Fruit fly (Drosophila melanogaster) whole organism, pupa: ENCODE results near the gene CAH4.

Experiments used
- CG10348 ChIP-seq: fragments of 200-800 bp; sonication (Bioruptor generic); IDR thresholded peaks from 2 replicates; pipeline ENCODE4 v1.3.6; 2022; ENCODE audit warnings: missing biosample characterization, missing genetic modification characterization
- CG12605 ChIP-seq: fragments of 200-800 bp; sonication (Bioruptor generic); IDR thresholded peaks from 2 replicates; pipeline ENCODE4 v1.3.6; 2022; ENCODE audit warnings: missing biosample characterization, missing genetic modification characterization
- CG13204 ChIP-seq: fragments of 200-800 bp; sonication (Bioruptor generic); optimal IDR thresholded peaks from 2 replicates; lab custom pipeline; 2018; ENCODE audit warnings: missing biosample characterization, mild to moderate bottlenecking, missing genetic modification characterization, moderate library complexity
- CG14655 ChIP-seq: fragments of 200-800 bp; sonication (Bioruptor generic); optimal IDR thresholded peaks from 3 replicates; lab custom pipeline; 2017; ENCODE audit warnings: mild to moderate bottlenecking, missing biosample characterization, missing genetic modification reagents, missing genetic modification characterization
- CG15710 ChIP-seq: fragments of 200-800 bp; sonication (Bioruptor generic); optimal IDR thresholded peaks from 2 replicates; lab custom pipeline; 2018; ENCODE audit warnings: missing biosample characterization, mild to moderate bottlenecking, missing genetic modification characterization, moderate library complexity
- CG17806 ChIP-seq: fragments of 200-800 bp; sonication (Bioruptor generic); optimal IDR thresholded peaks from 2 replicates; lab custom pipeline; 2018; ENCODE audit warnings: missing biosample characterization, mild to moderate bottlenecking, missing genetic modification characterization, moderate library complexity
- CG32121 ChIP-seq: fragments of 200-800 bp; sonication (Bioruptor generic); IDR thresholded peaks from 2 replicates; pipeline ENCODE4 v1.3.6; 2022; ENCODE audit warnings: missing biosample characterization, missing genetic modification characterization
- CG34367 ChIP-seq: fragments of 200-800 bp; sonication (Bioruptor generic); optimal IDR thresholded peaks from 2 replicates; lab custom pipeline; 2018; ENCODE audit warnings: missing biosample characterization, mild to moderate bottlenecking, missing genetic modification characterization
- CG4496 ChIP-seq: fragments of 200-800 bp; sonication (Bioruptor generic); IDR thresholded peaks from 3 replicates; pipeline ENCODE4 v1.3.6; 2022; ENCODE audit warnings: missing biosample characterization, missing genetic modification characterization
- CG8159 ChIP-seq: fragments of 200-800 bp; sonication (Bioruptor generic); optimal IDR thresholded peaks from 3 replicates; lab custom pipeline; 2018; ENCODE audit warnings: missing biosample characterization, mild to moderate bottlenecking, missing genetic modification characterization, moderate library complexity
- CG8301 ChIP-seq: fragments of 200-800 bp; sonication (Bioruptor generic); optimal IDR thresholded peaks from 2 replicates; lab custom pipeline; 2018; ENCODE audit warnings: missing biosample characterization, mild to moderate bottlenecking, missing genetic modification characterization
- CG9948 ChIP-seq: fragments of 200-800 bp; sonication (Bioruptor generic); optimal IDR thresholded peaks from 2 replicates; lab custom pipeline; 2018; ENCODE audit warnings: missing biosample characterization, mild to moderate bottlenecking, missing genetic modification characterization, moderate library complexity
- D1 ChIP-seq: fragments of 200-800 bp; sonication (Bioruptor generic); optimal IDR thresholded peaks from 2 replicates; lab custom pipeline; 2018; ENCODE audit warnings: missing biosample characterization, mild to moderate bottlenecking, missing genetic modification characterization, moderate library complexity
- EcR ChIP-seq: fragments of 200-800 bp; sonication (Bioruptor generic); optimal IDR thresholded peaks from 3 replicates; lab custom pipeline; 2019; ENCODE audit warnings: missing biosample characterization, missing genetic modification characterization, mild to moderate bottlenecking, moderate library complexity, missing genetic modification reagents
- Ets98B ChIP-seq: fragments of 200-800 bp; sonication (Bioruptor generic); IDR thresholded peaks from 2 replicates; pipeline ENCODE4 v1.3.6; 2022; ENCODE audit warnings: missing biosample characterization, missing genetic modification characterization
- Pif1A ChIP-seq: fragments of 200-800 bp; sonication (Bioruptor generic); optimal IDR thresholded peaks from 3 replicates; lab custom pipeline; 2016; ENCODE audit warnings: missing biosample characterization, missing genetic modification characterization
- Pif1B ChIP-seq: fragments of 200-800 bp; sonication (Bioruptor generic); optimal IDR thresholded peaks from 3 replicates; lab custom pipeline; 2016; ENCODE audit warnings: missing biosample characterization, missing genetic modification characterization
- Snoo ChIP-seq: fragments of 200-800 bp; sonication (Bioruptor generic); optimal IDR thresholded peaks from 3 replicates; lab custom pipeline; 2017; ENCODE audit warnings: missing biosample characterization, mild to moderate bottlenecking, missing genetic modification characterization, inconsistent platforms
- fd96Ca ChIP-seq: fragments of 200-800 bp; sonication (Bioruptor generic); IDR thresholded peaks from 3 replicates; pipeline ENCODE4 v1.3.6; 2022; ENCODE audit warnings: missing biosample characterization, missing genetic modification characterization
- gl ChIP-seq: fragments of 200-800 bp; sonication (Bioruptor generic); optimal IDR thresholded peaks from 2 replicates; lab custom pipeline; 2018; ENCODE audit warnings: missing biosample characterization, mild to moderate bottlenecking, missing genetic modification characterization
- rn ChIP-seq: fragments of 200-800 bp; sonication (Bioruptor generic); IDR thresholded peaks from 2 replicates; pipeline ENCODE4 v1.3.6; 2022; ENCODE audit warnings: missing biosample characterization, missing genetic modification characterization

Gene CAH4

DNA sequence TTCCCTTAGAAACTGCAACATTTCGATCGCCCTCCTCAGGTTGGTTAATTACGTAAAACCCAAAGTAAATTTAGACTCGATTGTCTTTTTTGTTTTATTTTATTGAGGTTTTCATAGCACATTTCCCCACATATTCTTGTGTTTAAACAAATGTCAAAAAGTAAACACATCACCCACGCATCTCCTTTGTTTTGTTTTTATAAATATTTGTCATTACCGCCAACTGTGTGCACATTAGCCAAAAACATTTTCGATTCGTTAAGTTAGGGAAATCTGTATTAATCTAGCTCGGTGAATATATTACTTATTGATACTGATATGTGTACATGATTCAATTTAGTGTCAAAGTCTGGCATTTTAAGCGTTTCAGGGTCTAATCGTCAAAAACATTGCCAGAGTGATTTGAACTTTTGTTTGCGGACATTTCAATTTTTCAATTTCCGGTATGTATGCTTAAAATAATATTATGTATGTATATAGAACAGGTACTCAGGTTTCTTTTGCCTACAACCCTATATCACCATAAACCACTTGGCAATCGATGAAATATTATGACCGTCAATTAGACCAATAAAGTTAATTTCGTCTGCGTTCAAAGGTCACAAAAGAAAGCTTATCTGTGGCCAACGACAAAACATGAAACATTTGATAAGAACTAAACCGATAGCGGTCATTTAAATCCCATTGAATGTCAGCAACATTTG is 47.6 kb downstream of the CAH4 start:
- TF ChIP-seq CG10348 (GFP tag; lab: Robert Waterston, UW) (no peak), CG13204 (GFP tag; lab: Kevin White, UChicago) (no peak), Snoo (tag; lab: Kevin White, UChicago) (no peak), CG12605 (GFP tag; lab: Robert Waterston, UW) (no peak), Pif1B (no peak), Pif1A (GFP tag; lab: Kevin White, UChicago) (no peak), CG4496 (no peak), gl (tag; lab: Kevin White, UChicago) (no peak), EcR (GFP tag; lab: Kevin White, UChicago) (no peak), CG14655 (GFP tag; lab: Kevin White, UChicago) (no peak), CG34367 (no peak), CG8301 (tag; lab: Kevin White, UChicago) (no peak), Ets98B (GFP tag; lab: Robert Waterston, UW) (no peak), CG9948 (tag; lab: Kevin White, UChicago) (no peak), CG17806 (no peak)

DNA sequence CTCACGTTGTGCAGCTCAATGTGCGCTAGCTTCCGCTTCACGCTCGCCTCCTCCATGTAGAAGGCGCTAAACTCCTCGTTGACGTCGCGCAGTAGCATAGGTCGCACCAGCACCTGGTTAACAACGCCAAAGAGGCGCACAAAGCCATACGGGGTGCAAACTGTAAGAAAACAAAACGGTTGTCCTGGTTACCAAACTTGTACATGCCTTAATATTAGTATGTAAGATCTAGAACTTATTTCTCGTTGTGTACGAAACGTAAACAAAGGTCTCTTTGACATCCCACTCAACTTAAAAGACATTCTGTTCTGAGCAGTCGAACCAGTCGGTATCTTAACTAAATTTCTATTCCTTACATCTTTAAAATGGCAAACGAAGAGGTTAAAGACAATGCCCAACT is 50.0 kb downstream of the CAH4 start, which contains the start of gene CG6980:
Gene CG6980 (plus strand): TSS at position 301 of the 400 bp plus-strand sequence.
- TF ChIP-seq CG13204 (GFP tag; lab: Kevin White, UChicago), result no peak
- no peak for TF ChIP-seq EcR (GFP tag; lab: Kevin White, UChicago)
- no peak for TF ChIP-seq CG8159 (tag; lab: Kevin White, UChicago)
- TF ChIP-seq D1 (tag; lab: Kevin White, UChicago), result no peak
- no peak for TF ChIP-seq rn (GFP tag; lab: Robert Waterston, UW)
- no peak for TF ChIP-seq fd96Ca (GFP tag; lab: Robert Waterston, UW)
- TF ChIP-seq CG10348 (GFP tag; lab: Robert Waterston, UW), result no peak
- TF ChIP-seq CG8301 (tag; lab: Kevin White, UChicago), result no peak
- TF ChIP-seq CG15710 (tag; lab: Kevin White, UChicago), result no peak
- TF ChIP-seq Ets98B (GFP tag; lab: Robert Waterston, UW), result no peak
- no peak for TF ChIP-seq Snoo (tag; lab: Kevin White, UChicago)
- no peak for TF ChIP-seq CG14655 (GFP tag; lab: Kevin White, UChicago)
- TF ChIP-seq CG17806, result no peak
- TF ChIP-seq CG32121 (GFP tag; lab: Robert Waterston, UW), result no peak
- no peak for TF ChIP-seq CG9948 (tag; lab: Kevin White, UChicago)
- no peak for TF ChIP-seq Pif1B
- no peak for TF ChIP-seq CG4496
- no peak for TF ChIP-seq CG34367
- TF ChIP-seq Pif1A (GFP tag; lab: Kevin White, UChicago), result no peak
- TF ChIP-seq CG12605 (GFP tag; lab: Robert Waterston, UW), result no peak
